Worm (Caenorhabditis elegans) whole organism, L1 larva: Measurements from ENCODE around the gene C25F9.13.

Experiments
- C16A3.4 ChIP-seq: fragments of 150-350 bp; optimal IDR thresholded peaks from 2 replicates; lab custom pipeline; 2014; ENCODE audit warnings: missing biosample characterization, missing genetic modification characterization
- alr-1 ChIP-seq: fragments of 200-800 bp; sonication (Bioruptor generic); optimal IDR thresholded peaks from 2 replicates; lab custom pipeline; 2018; ENCODE audit warnings: borderline replicate concordance, mild to moderate bottlenecking, missing genetic modification characterization, missing compliant biosample characterization
- ceh-63 ChIP-seq: fragments of 200-800 bp; sonication (Bioruptor generic); optimal IDR thresholded peaks from 2 replicates; lab custom pipeline; 2018; ENCODE audit warnings: mild to moderate bottlenecking, missing genetic modification characterization, missing compliant biosample characterization
- ceh-82 ChIP-seq, 3 experiments: fragments of 150-350 bp in 1 of 3; sonication (generic microtip) in 2 of 3; optimal IDR thresholded peaks; 2 replicates each; lab custom pipeline; 2014 to 2017; ENCODE audit warnings: missing biosample characterization in 3 of 3, missing genetic modification characterization in 3 of 3
- ceh-88 ChIP-seq: fragments of 200-800 bp; sonication (Bioruptor generic); IDR thresholded peaks from 2 replicates; pipeline ENCODE4 v1.3.6; 2022; ENCODE audit warnings: missing genetic modification characterization, missing compliant biosample characterization
- efl-1 ChIP-seq, 4 experiments: fragments of 150-350 bp; optimal IDR thresholded peaks in 3 of 4; peaks in 1 of 4; 1 replicate in 1 of 4; 2 replicates in 3 of 4; lab custom pipeline; 2014; ENCODE audit warnings: missing biosample characterization in 2 of 4, missing genetic modification characterization in 2 of 4, missing genetic modification reagents in 2 of 4
- efl-3 ChIP-seq: fragments of 200-800 bp; sonication (Bioruptor generic); optimal IDR thresholded peaks from 2 replicates; lab custom pipeline; 2018; ENCODE audit warnings: mild to moderate bottlenecking, missing genetic modification characterization, missing compliant biosample characterization
- egl-27 ChIP-seq, 2 experiments: fragments of 150-350 bp in 1 of 2; sonication (generic microtip); optimal IDR thresholded peaks; 3 replicates each; lab custom pipeline; 2017 to 2018; ENCODE audit warnings: missing biosample characterization in 2 of 2, missing genetic modification characterization in 2 of 2, missing genetic modification reagents in 2 of 2
- elt-2 ChIP-seq: sonication (generic microtip); optimal IDR thresholded peaks from 2 replicates; lab custom pipeline; 2016; ENCODE audit warnings: missing genetic modification characterization, mild to moderate bottlenecking, inconsistent platforms, missing compliant biosample characterization, missing genetic modification reagents
- elt-3 ChIP-seq, 6 experiments: fragments of 150-350 bp in 1 of 6; sonication (generic microtip); optimal IDR thresholded peaks; 2 replicates each; lab custom pipeline; 2017 to 2018; ENCODE audit warnings: missing biosample characterization in 6 of 6, missing genetic modification characterization in 6 of 6, inconsistent platforms in 1 of 6
- fkh-10 ChIP-seq: sonication (generic microtip); optimal IDR thresholded peaks from 2 replicates; lab custom pipeline; 2017; ENCODE audit warnings: missing biosample characterization, missing genetic modification reagents, missing genetic modification characterization
- fkh-4 ChIP-seq: sonication (generic microtip); optimal IDR thresholded peaks from 2 replicates; lab custom pipeline; 2016; ENCODE audit warnings: missing compliant biosample characterization, missing genetic modification characterization, borderline replicate concordance
- grh-1 ChIP-seq: fragments of 200-800 bp; sonication (Bioruptor generic); IDR thresholded peaks from 2 replicates; pipeline ENCODE4 v1.3.6; 2022; ENCODE audit warnings: missing genetic modification reagents, missing genetic modification characterization, missing compliant biosample characterization
- hpl-2 ChIP-seq: fragments of 150-350 bp; optimal IDR thresholded peaks from 2 replicates; lab custom pipeline; 2014; ENCODE audit warnings: missing biosample characterization, missing genetic modification reagents, missing genetic modification characterization
- lin-35 ChIP-seq, 2 experiments: fragments of 150-350 bp; optimal IDR thresholded peaks; 2 replicates each; lab custom pipeline; 2014; ENCODE audit warnings: missing biosample characterization in 2 of 2, missing genetic modification characterization in 2 of 2, missing genetic modification reagents in 2 of 2
- lir-3 ChIP-seq: sonication (generic microtip); optimal IDR thresholded peaks from 2 replicates; lab custom pipeline; 2016; ENCODE audit warnings: mild to moderate bottlenecking, missing genetic modification characterization, moderate library complexity, missing compliant biosample characterization; ENCODE audit not compliant: poor library complexity
- lsy-2 ChIP-seq, 2 experiments: fragments of 150-350 bp; optimal IDR thresholded peaks; 2 replicates each; lab custom pipeline; 2014; ENCODE audit warnings: missing biosample characterization in 2 of 2, missing genetic modification characterization in 2 of 2
- mab-9 ChIP-seq: fragments of 200-800 bp; sonication (Bioruptor generic); IDR thresholded peaks from 2 replicates; pipeline ENCODE4 v1.3.6; 2022; ENCODE audit warnings: missing genetic modification reagents, missing genetic modification characterization, missing compliant biosample characterization
- mdl-1 ChIP-seq, 2 experiments: fragments of 150-350 bp; optimal IDR thresholded peaks; 2 replicates each; lab custom pipeline; 2014 to 2017; ENCODE audit warnings: missing biosample characterization in 2 of 2, missing genetic modification characterization in 2 of 2, inconsistent platforms in 1 of 2
- mef-2 ChIP-seq: fragments of 150-350 bp; optimal IDR thresholded peaks from 2 replicates; lab custom pipeline; 2014; ENCODE audit warnings: missing biosample characterization, missing genetic modification characterization
- nhr-11 ChIP-seq: fragments of 150-350 bp; optimal IDR thresholded peaks from 2 replicates; lab custom pipeline; 2014; ENCODE audit warnings: missing biosample characterization, missing genetic modification characterization
- nhr-12 ChIP-seq: sonication (generic microtip); optimal IDR thresholded peaks from 2 replicates; lab custom pipeline; 2017; ENCODE audit warnings: missing biosample characterization, missing genetic modification characterization
- nhr-237 ChIP-seq: fragments of 150-350 bp; optimal IDR thresholded peaks from 2 replicates; lab custom pipeline; 2014; ENCODE audit warnings: missing biosample characterization, missing genetic modification characterization
- nhr-28 ChIP-seq: fragments of 150-350 bp; optimal IDR thresholded peaks from 2 replicates; lab custom pipeline; 2014; ENCODE audit warnings: missing biosample characterization, missing genetic modification characterization
- nhr-85 ChIP-seq: sonication (generic microtip); peaks from one replicate; lab custom pipeline; 2016; ENCODE audit warnings: missing genetic modification characterization, inconsistent platforms, missing compliant biosample characterization
- nhr-90 ChIP-seq: sonication (generic microtip); optimal IDR thresholded peaks from 2 replicates; lab custom pipeline; 2016; ENCODE audit warnings: mild to moderate bottlenecking, missing genetic modification characterization, missing compliant biosample characterization; ENCODE audit not compliant: poor library complexity
- pag-3 ChIP-seq: sonication (generic microtip); optimal IDR thresholded peaks from 2 replicates; lab custom pipeline; 2017; ENCODE audit warnings: missing genetic modification characterization, mild to moderate bottlenecking, missing compliant biosample characterization, antibody characterized with exemption, borderline replicate concordance; ENCODE audit not compliant: insufficient read depth
- pax-3 ChIP-seq: fragments of 200-800 bp; sonication (Bioruptor generic); optimal IDR thresholded peaks from 2 replicates; lab custom pipeline; 2018; ENCODE audit warnings: mild to moderate bottlenecking, missing genetic modification characterization, moderate library complexity, missing compliant biosample characterization
- skn-1 ChIP-seq: fragments of 150-350 bp; optimal IDR thresholded peaks from 2 replicates; lab custom pipeline; 2014; ENCODE audit warnings: missing biosample characterization, missing genetic modification characterization
- snu-23 ChIP-seq: sonication (generic microtip); optimal IDR thresholded peaks from 2 replicates; lab custom pipeline; 2016; ENCODE audit warnings: missing genetic modification characterization, missing compliant biosample characterization
- sox-4 ChIP-seq: sonication (generic microtip); optimal IDR thresholded peaks from 2 replicates; lab custom pipeline; 2016; ENCODE audit warnings: missing genetic modification characterization, missing compliant biosample characterization
- tbx-2 ChIP-seq: sonication (generic microtip); optimal IDR thresholded peaks from 2 replicates; lab custom pipeline; 2016; ENCODE audit warnings: missing genetic modification characterization, missing compliant biosample characterization
- vab-15 ChIP-seq: sonication (generic microtip); optimal IDR thresholded peaks from 2 replicates; lab custom pipeline; 2017; ENCODE audit warnings: missing genotype, mild to moderate bottlenecking, missing genetic modification characterization, missing compliant biosample characterization

C25F9.13 gene

DNA sequence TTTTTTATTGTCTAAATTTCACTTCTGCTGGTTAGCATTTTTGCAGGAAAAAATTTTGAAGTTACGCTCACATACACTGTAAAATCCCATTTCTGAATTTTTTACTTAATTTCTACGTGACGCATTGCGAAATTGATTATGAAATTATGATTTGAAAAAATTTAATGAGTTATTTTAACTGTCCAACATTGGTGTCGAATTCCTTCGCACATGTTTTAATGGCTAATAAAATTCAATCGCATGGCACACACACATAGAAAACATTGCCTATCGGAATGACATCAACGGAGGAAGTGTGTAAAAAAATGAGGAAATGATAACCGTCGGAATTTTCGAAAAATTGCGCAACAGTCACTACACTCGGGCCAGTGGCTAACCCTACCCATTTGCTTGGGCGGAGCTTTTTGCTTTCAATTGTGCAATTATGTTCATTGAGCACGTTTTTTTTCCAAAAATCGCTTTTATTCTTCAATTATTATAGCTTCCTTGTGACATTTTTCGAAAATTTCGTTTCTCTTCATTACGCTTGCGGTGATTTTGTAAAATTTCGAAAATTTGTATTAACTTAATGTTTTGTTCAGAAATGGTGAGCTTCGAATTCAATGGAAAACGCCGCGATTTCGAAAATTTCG, 35.1 kb upstream of the C25F9.13 start, which contains the start of gene C25F9.16:
C25F9.16 (plus strand) TSS at position 582 of the 632 bp plus-strand sequence.
- TF ChIP-seq mdl-1 (tag; optimal IDR thresholded peaks at IDR 0.05; lab: Kevin White, UChicago), result no peak
- peak in 1 of 2 experiments; percentile 15 for TF ChIP-seq lin-35 (GFP tag; optimal IDR thresholded peaks at IDR 0.05; lab: Kevin White, UChicago)
- TF ChIP-seq efl-1 (optimal IDR thresholded peaks at IDR 0.05; lab: Kevin White, UChicago), result no peak
- TF ChIP-seq efl-1 (GFP tag; optimal IDR thresholded peaks at IDR 0.05 in 1 of 2; lab: Kevin White, UChicago), result peak in 1 of 2 experiments; percentile 40

DNA sequence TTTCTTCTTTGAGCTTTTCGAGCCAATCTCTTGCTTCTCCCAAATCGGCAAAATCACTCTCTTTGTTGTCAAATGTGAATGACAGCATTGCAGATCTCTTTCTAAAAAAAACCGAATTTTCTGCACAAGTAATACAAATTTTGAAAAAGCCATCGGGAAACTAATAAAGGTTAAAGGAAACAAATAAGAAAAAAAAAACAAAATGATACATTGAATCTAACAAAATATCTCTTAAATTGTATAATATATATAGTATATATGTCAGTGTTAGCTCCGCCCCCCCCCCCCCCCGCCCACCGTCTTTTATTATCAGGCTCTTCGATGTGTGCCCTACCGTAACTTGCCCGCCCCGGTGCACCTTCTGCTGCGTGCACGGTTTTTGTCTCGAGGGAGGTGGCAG, 34.2 kb upstream of the C25F9.13 start, which contains the start of gene C25F9.11:
C25F9.11 (minus strand) TSS at position 101 of the 400 bp plus-strand sequence.
- no peak for TF ChIP-seq efl-3 (GFP tag; lab: Kevin White, UChicago)
- no peak for TF ChIP-seq lir-3 (tag; lab: Kevin White, UChicago)
- TF ChIP-seq efl-1 (optimal IDR thresholded peaks at IDR 0.05; lab: Kevin White, UChicago), result no peak
- TF ChIP-seq efl-1 (GFP tag; optimal IDR thresholded peaks at IDR 0.05 in 1 of 2; lab: Kevin White, UChicago), result no peak
- TF ChIP-seq mef-2, result no peak
- no peak for TF ChIP-seq ceh-63 (GFP tag; lab: Kevin White, UChicago)
- TF ChIP-seq snu-23 (GFP tag; lab: Kevin White, UChicago), result no peak
- no peak for TF ChIP-seq pax-3 (tag; lab: Kevin White, UChicago)
- no peak for TF ChIP-seq nhr-12
- TF ChIP-seq nhr-237, result no peak
- no peak for TF ChIP-seq ceh-88 (GFP tag; lab: Robert Waterston, UW)
- TF ChIP-seq nhr-90, result no peak
- TF ChIP-seq lsy-2 (tag; optimal IDR thresholded peaks at IDR 0.05; lab: Kevin White, UChicago), result no peak
- no peak for TF ChIP-seq egl-27 (tag; optimal IDR thresholded peaks at IDR 0.05; lab: Kevin White, UChicago)

DNA sequence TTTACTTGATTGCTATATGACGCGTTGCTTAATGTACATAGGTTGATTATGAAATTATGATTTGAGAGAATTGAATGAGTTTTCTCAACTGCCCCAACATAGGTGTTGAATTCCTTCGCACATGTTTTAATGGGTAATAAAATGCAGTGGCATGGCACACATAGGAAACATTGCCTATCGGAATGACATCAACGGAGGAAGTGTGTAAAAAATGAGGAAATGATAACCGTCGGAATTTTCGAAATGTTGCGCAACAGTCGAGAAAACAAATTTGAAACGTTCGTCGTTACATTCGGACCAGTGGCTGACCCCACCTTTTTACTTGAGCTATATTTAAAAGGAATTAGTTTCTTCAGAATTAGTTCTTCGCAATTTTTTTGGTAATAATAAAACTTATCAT, 33.2 kb upstream of the C25F9.13 start:
- TF ChIP-seq elt-2 (peak; percentile 14), nhr-11 (tag; lab: Kevin White, UChicago) (no peak)
- TF ChIP-seq, all 84 proteins: peak for 1

DNA sequence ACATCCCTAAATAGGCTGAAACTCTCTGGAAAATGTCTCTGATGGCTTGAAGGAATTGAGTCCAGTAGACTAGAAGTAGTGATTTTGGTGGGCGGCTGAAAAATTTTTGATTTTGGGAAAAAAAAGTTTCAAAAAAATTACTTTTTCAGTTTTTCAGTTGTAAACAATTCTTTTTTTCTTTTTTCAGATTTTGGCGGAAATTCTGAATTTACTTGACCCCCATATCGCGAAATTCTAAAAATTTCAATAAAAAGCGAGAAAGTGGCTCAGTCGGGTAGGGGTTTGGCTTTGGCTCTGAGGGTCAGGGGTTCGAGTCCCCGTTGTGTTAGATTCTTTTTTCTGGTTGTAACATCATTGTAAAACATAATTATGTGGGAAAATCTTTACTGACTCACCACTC, 32.3 kb upstream of the C25F9.13 start, which contains the start of gene srw-85:
srw-85 (minus strand) TSS at position 101 of the 400 bp plus-strand sequence.
- TF ChIP-seq fkh-4 (tag; lab: Kevin White, UChicago) (no peak), sox-4 (tag; lab: Kevin White, UChicago) (no peak), elt-3 (tag; optimal IDR thresholded peaks at IDR 0.05; lab: Kevin White, UChicago) (no peak), fkh-10 (no peak), mab-9 (GFP tag; lab: Robert Waterston, UW) (no peak), nhr-85 (no peak), pag-3 (no peak), mef-2 (no peak), elt-2 (no peak), ceh-82 (tag; optimal IDR thresholded peaks at IDR 0.05; lab: Kevin White, UChicago) (no peak), nhr-28 (tag; lab: Kevin White, UChicago) (no peak), skn-1 (no peak), tbx-2 (no peak), vab-15 (tag; lab: Kevin White, UChicago) (no peak), grh-1 (GFP tag; lab: Robert Waterston, UW) (no peak), alr-1 (tag; lab: Kevin White, UChicago) (no peak), hpl-2 (no peak), C16A3.4 (tag; lab: Kevin White, UChicago) (no peak), efl-3 (GFP tag; lab: Kevin White, UChicago) (no peak)
